Worm (Caenorhabditis elegans) whole organism, young adult: ENCODE measurements around the gene T19D7.5.

ENCODE experiments used
- F55B11.4 ChIP-seq: sonication (generic microtip); optimal IDR thresholded peaks from 2 replicates; lab custom pipeline; 2016; ENCODE audit warnings: missing compliant biosample characterization, missing genetic modification characterization, borderline replicate concordance; ENCODE audit not compliant: insufficient read depth
- ama-1 ChIP-seq, 3 experiments: fragments of 150-350 bp in 1 of 3; sonication (generic microtip) in 2 of 3; optimal IDR thresholded peaks; 2 replicates each; lab custom pipeline; 2014 to 2018; ENCODE audit warnings: missing biosample characterization in 2 of 3, missing genetic modification characterization in 2 of 3, missing genetic modification reagents in 2 of 3
- ceh-79 ChIP-seq: sonication (generic microtip); optimal IDR thresholded peaks from 2 replicates; lab custom pipeline; 2017; ENCODE audit warnings: mild to moderate bottlenecking, missing genetic modification characterization, missing compliant biosample characterization
- chd-7 ChIP-seq: sonication (generic microtip); optimal IDR thresholded peaks from 2 replicates; lab custom pipeline; 2016; ENCODE audit warnings: mild to moderate bottlenecking, missing genetic modification characterization, moderate library complexity, missing compliant biosample characterization
- lsl-1 ChIP-seq: fragments of 200-800 bp; sonication (Bioruptor generic); optimal IDR thresholded peaks from 2 replicates; lab custom pipeline; 2018; ENCODE audit warnings: mild to moderate bottlenecking, missing genetic modification characterization, moderate library complexity, missing compliant biosample characterization
- unc-62 ChIP-seq: fragments of 150-350 bp; optimal IDR thresholded peaks from 2 replicates; lab custom pipeline; 2014; ENCODE audit warnings: missing biosample characterization, missing genetic modification reagents, missing genetic modification characterization
- xnd-1 ChIP-seq: sonication (generic microtip); optimal IDR thresholded peaks from 2 replicates; lab custom pipeline; 2016; ENCODE audit warnings: missing genotype, missing genetic modification reagents, missing genetic modification characterization, missing compliant biosample characterization
- ztf-18 ChIP-seq: sonication (generic microtip); optimal IDR thresholded peaks from 2 replicates; lab custom pipeline; 2016; ENCODE audit warnings: missing genotype, mild to moderate bottlenecking, missing genetic modification characterization, missing compliant biosample characterization

- TF ChIP-seq chd-7 (tag; lab: Kevin White, UChicago) (no peak), xnd-1 (tag; lab: Kevin White, UChicago) (no peak), lsl-1 (no peak), ama-1 (optimal IDR thresholded peaks at IDR 0.05; lab: Kevin White, UChicago) (no peak), ama-1 (GFP tag; optimal IDR thresholded peaks at IDR 0.05; lab: Kevin White, UChicago) (no peak), ztf-18 (tag; lab: Kevin White, UChicago) (no peak), F55B11.4 (tag; lab: Kevin White, UChicago) (no peak), unc-62 (GFP tag; lab: Kevin White, UChicago) (no peak), ceh-79 (tag; lab: Kevin White, UChicago) (no peak)
Observed at ce11 chrX:688602-689001, 22.6 kb upstream of the T19D7.5 start.
